Worm (Caenorhabditis elegans) whole organism, L1 larva: ENCODE data around the gene usp-4.

Source experiments
- C04F5.9 ChIP-seq: sonication (generic microtip); optimal IDR thresholded peaks from 2 replicates; lab custom pipeline; 2016; ENCODE audit warnings: missing genetic modification characterization, missing compliant biosample characterization
- C34B4.2 ChIP-seq: sonication (generic microtip); optimal IDR thresholded peaks from 2 replicates; lab custom pipeline; 2017; ENCODE audit warnings: mild to moderate bottlenecking, missing genetic modification characterization, missing compliant biosample characterization
- F16B12.6 ChIP-seq: fragments of 150-350 bp; optimal IDR thresholded peaks from 2 replicates; lab custom pipeline; 2014; ENCODE audit warnings: missing biosample characterization, missing genetic modification characterization
- alr-1 ChIP-seq: fragments of 200-800 bp; sonication (Bioruptor generic); optimal IDR thresholded peaks from 2 replicates; lab custom pipeline; 2018; ENCODE audit warnings: borderline replicate concordance, mild to moderate bottlenecking, missing genetic modification characterization, missing compliant biosample characterization
- aly-2 ChIP-seq: fragments of 150-350 bp; optimal IDR thresholded peaks from 2 replicates; lab custom pipeline; 2014; ENCODE audit warnings: missing biosample characterization, missing genetic modification characterization
- ama-1 ChIP-seq: fragments of 150-350 bp; optimal IDR thresholded peaks from 2 replicates; lab custom pipeline; 2014
- blmp-1 ChIP-seq: fragments of 150-350 bp; optimal IDR thresholded peaks from 2 replicates; lab custom pipeline; 2014; ENCODE audit warnings: missing biosample characterization, missing genetic modification characterization
- ceh-63 ChIP-seq: fragments of 200-800 bp; sonication (Bioruptor generic); optimal IDR thresholded peaks from 2 replicates; lab custom pipeline; 2018; ENCODE audit warnings: mild to moderate bottlenecking, missing genetic modification characterization, missing compliant biosample characterization
- ceh-88 ChIP-seq: fragments of 200-800 bp; sonication (Bioruptor generic); IDR thresholded peaks from 2 replicates; pipeline ENCODE4 v1.3.6; 2022; ENCODE audit warnings: missing genetic modification characterization, missing compliant biosample characterization
- dsc-1 ChIP-seq: sonication (generic microtip); optimal IDR thresholded peaks from 2 replicates; lab custom pipeline; 2016; ENCODE audit warnings: mild to moderate bottlenecking, missing genetic modification characterization, missing compliant biosample characterization
- efl-1 ChIP-seq, 4 experiments: fragments of 150-350 bp; optimal IDR thresholded peaks in 3 of 4; peaks in 1 of 4; 1 replicate in 1 of 4; 2 replicates in 3 of 4; lab custom pipeline; 2014; ENCODE audit warnings: missing biosample characterization in 2 of 4, missing genetic modification characterization in 2 of 4, missing genetic modification reagents in 2 of 4
- efl-3 ChIP-seq: fragments of 200-800 bp; sonication (Bioruptor generic); optimal IDR thresholded peaks from 2 replicates; lab custom pipeline; 2018; ENCODE audit warnings: mild to moderate bottlenecking, missing genetic modification characterization, missing compliant biosample characterization
- egl-27 ChIP-seq, 2 experiments: fragments of 150-350 bp in 1 of 2; sonication (generic microtip); optimal IDR thresholded peaks; 3 replicates each; lab custom pipeline; 2017 to 2018; ENCODE audit warnings: missing biosample characterization in 2 of 2, missing genetic modification characterization in 2 of 2, missing genetic modification reagents in 2 of 2
- elt-2 ChIP-seq: sonication (generic microtip); optimal IDR thresholded peaks from 2 replicates; lab custom pipeline; 2016; ENCODE audit warnings: missing genetic modification characterization, mild to moderate bottlenecking, inconsistent platforms, missing compliant biosample characterization, missing genetic modification reagents
- hlh-4 ChIP-seq: sonication (generic microtip); optimal IDR thresholded peaks from 2 replicates; lab custom pipeline; 2016; ENCODE audit warnings: mild to moderate bottlenecking, missing genetic modification characterization, missing compliant biosample characterization
- lin-13 ChIP-seq: fragments of 150-350 bp; optimal IDR thresholded peaks from 2 replicates; lab custom pipeline; 2014; ENCODE audit warnings: missing biosample characterization, missing genetic modification reagents, missing genetic modification characterization
- lin-14 ChIP-seq: fragments of 200-800 bp; sonication (Bioruptor generic); optimal IDR thresholded peaks from 2 replicates; lab custom pipeline; 2018; ENCODE audit warnings: mild to moderate bottlenecking, missing genetic modification characterization, moderate library complexity, missing compliant biosample characterization
- lin-15B ChIP-seq: fragments of 150-350 bp; sonication (generic microtip); optimal IDR thresholded peaks from 3 replicates; lab custom pipeline; 2014; ENCODE audit warnings: missing biosample characterization, missing genetic modification characterization
- lin-35 ChIP-seq, 2 experiments: fragments of 150-350 bp; optimal IDR thresholded peaks; 2 replicates each; lab custom pipeline; 2014; ENCODE audit warnings: missing biosample characterization in 2 of 2, missing genetic modification characterization in 2 of 2, missing genetic modification reagents in 2 of 2
- lsy-2 ChIP-seq, 2 experiments: fragments of 150-350 bp; optimal IDR thresholded peaks; 2 replicates each; lab custom pipeline; 2014; ENCODE audit warnings: missing biosample characterization in 2 of 2, missing genetic modification characterization in 2 of 2
- mdl-1 ChIP-seq, 2 experiments: fragments of 150-350 bp; optimal IDR thresholded peaks; 2 replicates each; lab custom pipeline; 2014 to 2017; ENCODE audit warnings: missing biosample characterization in 2 of 2, missing genetic modification characterization in 2 of 2, inconsistent platforms in 1 of 2
- mep-1 ChIP-seq: fragments of 150-350 bp; optimal IDR thresholded peaks from 2 replicates; lab custom pipeline; 2014; ENCODE audit warnings: missing biosample characterization, missing genetic modification characterization
- nhr-11 ChIP-seq: fragments of 150-350 bp; optimal IDR thresholded peaks from 2 replicates; lab custom pipeline; 2014; ENCODE audit warnings: missing biosample characterization, missing genetic modification characterization
- nhr-12 ChIP-seq: sonication (generic microtip); optimal IDR thresholded peaks from 2 replicates; lab custom pipeline; 2017; ENCODE audit warnings: missing biosample characterization, missing genetic modification characterization
- nhr-19 ChIP-seq: fragments of 200-800 bp; sonication (Bioruptor generic); conservative IDR thresholded peaks from 2 replicates; pipeline ENCODE4 v1.3.6; 2022; ENCODE audit warnings: missing genetic modification characterization, missing compliant biosample characterization
- nhr-20 ChIP-seq: sonication (generic microtip); optimal IDR thresholded peaks from 2 replicates; lab custom pipeline; 2016; ENCODE audit warnings: mild to moderate bottlenecking, missing genetic modification characterization, missing compliant biosample characterization
- nhr-28 ChIP-seq: fragments of 150-350 bp; optimal IDR thresholded peaks from 2 replicates; lab custom pipeline; 2014; ENCODE audit warnings: missing biosample characterization, missing genetic modification characterization
- nhr-71 ChIP-seq: sonication (generic microtip); optimal IDR thresholded peaks from 2 replicates; lab custom pipeline; 2016; ENCODE audit warnings: mild to moderate bottlenecking, missing genetic modification characterization, moderate library complexity, missing compliant biosample characterization
- nhr-84 ChIP-seq: sonication (generic microtip); optimal IDR thresholded peaks from 2 replicates; lab custom pipeline; 2017; ENCODE audit warnings: missing biosample characterization, missing genetic modification characterization
- nhr-85 ChIP-seq: sonication (generic microtip); peaks from one replicate; lab custom pipeline; 2016; ENCODE audit warnings: missing genetic modification characterization, inconsistent platforms, missing compliant biosample characterization
- nhr-90 ChIP-seq: sonication (generic microtip); optimal IDR thresholded peaks from 2 replicates; lab custom pipeline; 2016; ENCODE audit warnings: mild to moderate bottlenecking, missing genetic modification characterization, missing compliant biosample characterization; ENCODE audit not compliant: poor library complexity
- pag-3 ChIP-seq: sonication (generic microtip); optimal IDR thresholded peaks from 2 replicates; lab custom pipeline; 2017; ENCODE audit warnings: missing genetic modification characterization, mild to moderate bottlenecking, missing compliant biosample characterization, antibody characterized with exemption, borderline replicate concordance; ENCODE audit not compliant: insufficient read depth
- pax-3 ChIP-seq: fragments of 200-800 bp; sonication (Bioruptor generic); optimal IDR thresholded peaks from 2 replicates; lab custom pipeline; 2018; ENCODE audit warnings: mild to moderate bottlenecking, missing genetic modification characterization, moderate library complexity, missing compliant biosample characterization
- rnt-1 ChIP-seq: sonication (generic microtip); optimal IDR thresholded peaks from 2 replicates; lab custom pipeline; 2016; ENCODE audit warnings: mild to moderate bottlenecking, missing genetic modification characterization, moderate library complexity, missing compliant biosample characterization
- skn-1 ChIP-seq: fragments of 150-350 bp; optimal IDR thresholded peaks from 2 replicates; lab custom pipeline; 2014; ENCODE audit warnings: missing biosample characterization, missing genetic modification characterization
- snpc-4 ChIP-seq: fragments of 150-350 bp; optimal IDR thresholded peaks from 2 replicates; lab custom pipeline; 2014; ENCODE audit warnings: missing biosample characterization, missing genetic modification characterization
- snu-23 ChIP-seq: sonication (generic microtip); optimal IDR thresholded peaks from 2 replicates; lab custom pipeline; 2016; ENCODE audit warnings: missing genetic modification characterization, missing compliant biosample characterization
- sptf-1 ChIP-seq: fragments of 150-350 bp; optimal IDR thresholded peaks from 2 replicates; lab custom pipeline; 2014; ENCODE audit warnings: missing biosample characterization, missing genetic modification characterization
- swsn-7 ChIP-seq: sonication (generic microtip); optimal IDR thresholded peaks from 2 replicates; lab custom pipeline; 2016; ENCODE audit warnings: missing genetic modification characterization, missing compliant biosample characterization
- unc-130 ChIP-seq: fragments of 150-350 bp; optimal IDR thresholded peaks from 2 replicates; lab custom pipeline; 2017; ENCODE audit warnings: missing biosample characterization, missing genetic modification characterization, inconsistent platforms
- unc-30 ChIP-seq: sonication (generic microtip); optimal IDR thresholded peaks from 2 replicates; lab custom pipeline; 2017; ENCODE audit warnings: missing biosample characterization, missing genetic modification characterization
- unc-62 ChIP-seq: fragments of 150-350 bp; optimal IDR thresholded peaks from 2 replicates; lab custom pipeline; 2014; ENCODE audit warnings: missing biosample characterization, missing genetic modification reagents, missing genetic modification characterization
- unc-86 ChIP-seq: sonication (generic microtip); optimal IDR thresholded peaks from 2 replicates; lab custom pipeline; 2016; ENCODE audit warnings: missing genetic modification characterization, missing compliant biosample characterization
- vab-15 ChIP-seq: sonication (generic microtip); optimal IDR thresholded peaks from 2 replicates; lab custom pipeline; 2017; ENCODE audit warnings: missing genotype, mild to moderate bottlenecking, missing genetic modification characterization, missing compliant biosample characterization
- zip-4 ChIP-seq: fragments of 200-800 bp; sonication (Bioruptor generic); optimal IDR thresholded peaks from 2 replicates; lab custom pipeline; 2018; ENCODE audit warnings: mild to moderate bottlenecking, missing genetic modification characterization, moderate library complexity, missing compliant biosample characterization
- ztf-11 ChIP-seq, 2 experiments: sonication (generic microtip); optimal IDR thresholded peaks; 2 replicates each; lab custom pipeline; 2016 to 2017; ENCODE audit warnings: missing genetic modification characterization in 2 of 2, missing biosample characterization in 1 of 2, missing compliant biosample characterization in 1 of 2

Gene usp-4

DNA sequence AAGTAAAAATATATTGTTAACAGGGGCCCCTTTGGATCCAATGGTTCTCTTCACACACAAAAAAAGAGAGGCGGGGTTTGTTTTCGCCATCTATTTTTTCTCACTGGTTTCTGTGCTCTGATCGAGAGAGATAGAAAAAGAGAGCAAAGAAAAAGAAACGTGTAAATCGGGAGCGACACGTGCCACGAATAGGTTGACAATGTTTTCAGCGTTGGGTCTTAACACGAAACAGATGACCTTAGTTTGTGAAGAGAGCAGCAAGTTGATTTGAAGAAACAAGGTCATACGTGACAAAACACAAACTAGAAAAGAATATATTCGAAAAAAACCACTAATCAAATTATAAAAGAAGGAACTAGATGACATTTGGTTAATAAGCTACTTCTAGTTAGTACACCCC lies 8.6 kb upstream of the usp-4 start, which contains the start of gene lin-45 (continued):
- no peak for TF ChIP-seq sptf-1 (tag; lab: Kevin White, UChicago)
- TF ChIP-seq snpc-4: no peak
- peak in 1 of 2 experiments; percentile 43 for TF ChIP-seq mdl-1 (tag; optimal IDR thresholded peaks at IDR 0.05; lab: Kevin White, UChicago)
- TF ChIP-seq lin-35 (GFP tag; optimal IDR thresholded peaks at IDR 0.05; lab: Kevin White, UChicago): no peak
- TF ChIP-seq unc-86 (tag; lab: Kevin White, UChicago): no peak
- TF ChIP-seq nhr-84 (tag; lab: Kevin White, UChicago): no peak
- no peak for TF ChIP-seq efl-1 (optimal IDR thresholded peaks at IDR 0.05; lab: Kevin White, UChicago)
- no peak for TF ChIP-seq efl-1 (GFP tag; optimal IDR thresholded peaks at IDR 0.05 in 1 of 2; lab: Kevin White, UChicago)
- TF ChIP-seq ztf-11 (tag; optimal IDR thresholded peaks at IDR 0.05; lab: Kevin White, UChicago): no peak
- peak; percentile 92 for TF ChIP-seq dsc-1 (tag; lab: Kevin White, UChicago)
- no peak for TF ChIP-seq F16B12.6
- TF ChIP-seq lin-15B (tag; lab: Kevin White, UChicago): no peak
- TF ChIP-seq nhr-19 (GFP tag; lab: Robert Waterston, UW): peak; percentile 24; the same call in 1 of the 2 replicates
- no peak for TF ChIP-seq unc-62 (GFP tag; lab: Kevin White, UChicago)
- no peak for TF ChIP-seq elt-2 (tag; lab: Kevin White, UChicago)
- TF ChIP-seq unc-30 (tag; lab: Kevin White, UChicago): no peak
- TF ChIP-seq nhr-28: no peak
- peak in 1 of 2 experiments; percentile 12 for TF ChIP-seq lsy-2 (tag; optimal IDR thresholded peaks at IDR 0.05; lab: Kevin White, UChicago)
- TF ChIP-seq pag-3: no peak
- no peak for TF ChIP-seq zip-4 (GFP tag; lab: Kevin White, UChicago)
- TF ChIP-seq nhr-12 (tag; lab: Kevin White, UChicago): no peak
- TF ChIP-seq nhr-85 (tag; lab: Kevin White, UChicago): no peak
- no peak for TF ChIP-seq nhr-90 (tag; lab: Kevin White, UChicago)
- peak; percentile 31 for TF ChIP-seq unc-130 (tag; lab: Kevin White, UChicago)
- no peak for TF ChIP-seq blmp-1
- TF ChIP-seq ama-1: no peak
- no peak for TF ChIP-seq C04F5.9 (tag; lab: Kevin White, UChicago)
- TF ChIP-seq hlh-4: no peak
- peak; percentile 8 for TF ChIP-seq snu-23
- TF ChIP-seq skn-1: no peak
- TF ChIP-seq mep-1: no peak
- no peak for TF ChIP-seq pax-3
- no peak for TF ChIP-seq nhr-11 (tag; lab: Kevin White, UChicago)
- TF ChIP-seq ceh-63 (GFP tag; lab: Kevin White, UChicago): no peak
- TF ChIP-seq aly-2: no peak
- no peak for TF ChIP-seq efl-3 (GFP tag; lab: Kevin White, UChicago)
- TF ChIP-seq egl-27 (tag; optimal IDR thresholded peaks at IDR 0.05; lab: Kevin White, UChicago): no peak
- no peak for TF ChIP-seq swsn-7
- no peak for TF ChIP-seq vab-15
- TF ChIP-seq, all 84 proteins: peak for 11

- TF ChIP-seq lsy-2 (tag; optimal IDR thresholded peaks at IDR 0.05; lab: Kevin White, UChicago) (peak in 1 of 2 experiments; percentile 22), nhr-71 (tag; lab: Kevin White, UChicago) (peak; percentile 68), nhr-20 (peak; percentile 6), lin-14 (GFP tag; lab: Kevin White, UChicago) (peak; percentile 55), ceh-88 (no peak), snu-23 (peak; percentile 22), rnt-1 (tag; lab: Kevin White, UChicago) (peak; percentile 58), mep-1 (peak; percentile 9), lin-13 (no peak), nhr-19 (GFP tag; lab: Robert Waterston, UW) (0 out of 2 replicates have a peak, but pooled peaks have one; percentile 25), alr-1 (tag; lab: Kevin White, UChicago) (no peak), dsc-1 (tag; lab: Kevin White, UChicago) (peak; percentile 16), C34B4.2 (no peak)
Observed at ce11 chrIV:6750117-6750516, 7.0 kb upstream of the usp-4 start.
